Fruit fly (Drosophila melanogaster) whole organism, embryonic: ENCODE results near the gene CG42815.

Source experiments
- CG10147 ChIP-seq: fragments of 200-800 bp; sonication (Bioruptor generic); optimal IDR thresholded peaks from 2 replicates; lab custom pipeline; 2019; ENCODE audit warnings: missing biosample characterization, mild to moderate bottlenecking, missing genetic modification characterization, moderate library complexity
- CG10543 ChIP-seq: fragments of 200-800 bp; sonication (Bioruptor generic); optimal IDR thresholded peaks from 3 replicates; lab custom pipeline; 2017; ENCODE audit warnings: missing biosample characterization, mild to moderate bottlenecking, missing genetic modification characterization, moderate library complexity
- CG10979 ChIP-seq: fragments of 200-800 bp; sonication (Bioruptor generic); optimal IDR thresholded peaks from 2 replicates; lab custom pipeline; 2018; ENCODE audit warnings: missing biosample characterization, mild to moderate bottlenecking, missing genetic modification characterization, moderate library complexity
- CG11247 ChIP-seq: fragments of 200-800 bp; sonication (Bioruptor generic); IDR thresholded peaks from 2 replicates; pipeline ENCODE4 v1.3.6; 2022; ENCODE audit warnings: missing biosample characterization, missing genetic modification characterization
- CG12071 ChIP-seq: fragments of 200-800 bp; sonication (Bioruptor generic); optimal IDR thresholded peaks from 3 replicates; lab custom pipeline; 2018; ENCODE audit warnings: missing biosample characterization, mild to moderate bottlenecking, missing genetic modification characterization
- CG12391 ChIP-seq: fragments of 200-800 bp; sonication (Bioruptor generic); optimal IDR thresholded peaks from 3 replicates; lab custom pipeline; 2018; ENCODE audit warnings: missing biosample characterization, mild to moderate bottlenecking, missing genetic modification characterization, moderate library complexity
- CG12942 ChIP-seq: fragments of 200-800 bp; sonication (Bioruptor generic); optimal IDR thresholded peaks from 3 replicates; lab custom pipeline; 2016; ENCODE audit warnings: missing biosample characterization, missing genetic modification characterization
- CG13123 ChIP-seq: fragments of 200-800 bp; sonication (Bioruptor generic); optimal IDR thresholded peaks from 2 replicates; lab custom pipeline; 2016; ENCODE audit warnings: missing biosample characterization, missing genetic modification characterization
- CG13296 ChIP-seq: fragments of 200-800 bp; sonication (Bioruptor generic); optimal IDR thresholded peaks from 3 replicates; lab custom pipeline; 2018; ENCODE audit warnings: missing biosample characterization, mild to moderate bottlenecking, missing genetic modification characterization
- CG13894 ChIP-seq: fragments of 200-800 bp; sonication (Bioruptor generic); optimal IDR thresholded peaks from 3 replicates; lab custom pipeline; 2018; ENCODE audit warnings: missing biosample characterization, mild to moderate bottlenecking, missing genetic modification characterization, moderate library complexity
- CG14441 ChIP-seq: fragments of 200-800 bp; sonication (Bioruptor generic); IDR thresholded peaks from 2 replicates; pipeline ENCODE4 v1.3.6; 2022; ENCODE audit warnings: missing biosample characterization, missing genetic modification characterization
- CG1529 ChIP-seq: fragments of 200-800 bp; sonication (Bioruptor generic); optimal IDR thresholded peaks from 3 replicates; lab custom pipeline; 2018; ENCODE audit warnings: missing biosample characterization, missing genetic modification characterization
- CG15696 ChIP-seq: fragments of 200-800 bp; sonication (Bioruptor generic); optimal IDR thresholded peaks from 2 replicates; lab custom pipeline; 2019; ENCODE audit warnings: missing biosample characterization, mild to moderate bottlenecking, missing genetic modification characterization, moderate library complexity
- CG17361 ChIP-seq: fragments of 200-800 bp; sonication (Bioruptor generic); IDR thresholded peaks from 3 replicates; pipeline ENCODE4 v1.3.6; 2022; ENCODE audit warnings: missing biosample characterization, missing genetic modification characterization
- CG3838 ChIP-seq: fragments of 200-800 bp; sonication (Bioruptor generic); optimal IDR thresholded peaks from 3 replicates; lab custom pipeline; 2016; ENCODE audit warnings: missing biosample characterization, missing genetic modification characterization
- CG4404 ChIP-seq: fragments of 200-800 bp; sonication (Bioruptor generic); IDR thresholded peaks from 2 replicates; pipeline ENCODE4 v1.3.6; 2022; ENCODE audit warnings: missing biosample characterization, missing genetic modification characterization
- CG4820 ChIP-seq: fragments of 200-800 bp; sonication (Bioruptor generic); optimal IDR thresholded peaks from 3 replicates; lab custom pipeline; 2016; ENCODE audit warnings: missing biosample characterization, missing genetic modification characterization
- CG5180 ChIP-seq: fragments of 200-800 bp; sonication (Bioruptor generic); optimal IDR thresholded peaks from 3 replicates; lab custom pipeline; 2017; ENCODE audit warnings: missing biosample characterization, missing genetic modification characterization, mild to moderate bottlenecking, moderate library complexity, missing genetic modification reagents
- CG6765 ChIP-seq: fragments of 200-800 bp; sonication (Bioruptor generic); optimal IDR thresholded peaks from 3 replicates; lab custom pipeline; 2017; ENCODE audit warnings: missing biosample characterization, mild to moderate bottlenecking, missing genetic modification characterization
- CG8089 ChIP-seq: fragments of 200-800 bp; sonication (Bioruptor generic); optimal IDR thresholded peaks from 3 replicates; lab custom pipeline; 2016; ENCODE audit warnings: missing biosample characterization, missing genetic modification characterization
- CG8290 ChIP-seq, 3 experiments: fragments of 200-800 bp; sonication (Bioruptor generic); optimal IDR thresholded peaks; 2 replicates each; lab custom pipeline; 2016 to 2019; ENCODE audit warnings: missing biosample characterization in 3 of 3, missing genetic modification characterization in 3 of 3, mild to moderate bottlenecking in 2 of 3, moderate library complexity in 1 of 3
- CG8388 ChIP-seq: fragments of 200-800 bp; sonication (Bioruptor generic); optimal IDR thresholded peaks from 2 replicates; lab custom pipeline; 2019; ENCODE audit warnings: missing biosample characterization, mild to moderate bottlenecking, missing genetic modification characterization, moderate library complexity
- CG8924 ChIP-seq: fragments of 200-800 bp; optimal IDR thresholded peaks from 3 replicates; lab custom pipeline; 2019; ENCODE audit warnings: missing biosample characterization, mild to moderate bottlenecking, missing genetic modification characterization, moderate library complexity
- Deaf1 ChIP-seq: fragments of 200-800 bp; optimal IDR thresholded peaks from 3 replicates; lab custom pipeline; 2019; ENCODE audit warnings: missing biosample characterization, mild to moderate bottlenecking, missing genetic modification characterization, moderate library complexity
- Doc3 ChIP-seq: fragments of 200-800 bp; sonication (Bioruptor generic); IDR thresholded peaks from 3 replicates; pipeline ENCODE4 v1.3.6; 2022; ENCODE audit warnings: missing biosample characterization, missing genetic modification characterization; ENCODE audit not compliant: partially characterized antibody
- Fer1 ChIP-seq: fragments of 200-800 bp; sonication (Bioruptor generic); optimal IDR thresholded peaks from 2 replicates; lab custom pipeline; 2017; ENCODE audit warnings: missing biosample characterization, mild to moderate bottlenecking, missing genetic modification characterization
- MTF-1 ChIP-seq: fragments of 200-800 bp; sonication (Bioruptor generic); optimal IDR thresholded peaks from 2 replicates; lab custom pipeline; 2018; ENCODE audit warnings: missing biosample characterization, mild to moderate bottlenecking, missing genetic modification characterization, borderline replicate concordance
- Mes4 ChIP-seq: fragments of 200-800 bp; sonication (Bioruptor generic); optimal IDR thresholded peaks from 2 replicates; lab custom pipeline; 2016; ENCODE audit warnings: missing biosample characterization, missing genetic modification characterization
- NC2β ChIP-seq: fragments of 200-800 bp; sonication (Bioruptor generic); optimal IDR thresholded peaks from 2 replicates; lab custom pipeline; 2016; ENCODE audit warnings: missing biosample characterization, missing genetic modification characterization
- NFAT ChIP-seq: fragments of 200-800 bp; sonication (Bioruptor generic); IDR thresholded peaks from 2 replicates; pipeline ENCODE4 v1.3.6; 2022; ENCODE audit warnings: missing biosample characterization, missing genetic modification characterization
- Neu2 ChIP-seq: fragments of 200-800 bp; sonication (Bioruptor generic); optimal IDR thresholded peaks from 3 replicates; lab custom pipeline; 2016; ENCODE audit warnings: missing biosample characterization, missing genetic modification characterization, borderline replicate concordance
- Stat92E ChIP-seq, 3 experiments: fragments of >200 bp in 2 of 3; fragments of 200-800 bp in 1 of 3; sonication (Bioruptor generic) in 1 of 3; optimal IDR thresholded peaks; 2 replicates each; lab custom pipeline; 2017 to 2019; ENCODE audit warnings: missing biosample characterization in 3 of 3, missing genetic modification characterization in 3 of 3, mild to moderate bottlenecking in 1 of 3, moderate library complexity in 1 of 3
- ci ChIP-seq: fragments of 200-800 bp; sonication (Bioruptor generic); IDR thresholded peaks from 3 replicates; pipeline ENCODE4 v1.3.6; 2022; ENCODE audit warnings: missing biosample characterization, missing genetic modification characterization
- crp ChIP-seq, 2 experiments: fragments of 200-800 bp; sonication (Bioruptor generic); optimal IDR thresholded peaks; 2 replicates in 1 of 2; 3 replicates in 1 of 2; lab custom pipeline; 2017; ENCODE audit warnings: missing biosample characterization in 2 of 2, missing genetic modification characterization in 2 of 2, mild to moderate bottlenecking in 1 of 2, moderate library complexity in 1 of 2
- dan ChIP-seq: fragments of 200-800 bp; sonication (Bioruptor generic); IDR thresholded peaks from 2 replicates; pipeline ENCODE4 v1.3.6; 2022; ENCODE audit warnings: missing biosample characterization, missing genetic modification characterization
- eve ChIP-seq, 2 experiments: fragments of >200 bp; optimal IDR thresholded peaks; 2 replicates each; lab custom pipeline; 2017; ENCODE audit warnings: missing biosample characterization in 2 of 2, missing genetic modification characterization in 2 of 2
- fd64A ChIP-seq: fragments of 200-800 bp; sonication (Bioruptor generic); optimal IDR thresholded peaks from 3 replicates; lab custom pipeline; 2018; ENCODE audit warnings: missing biosample characterization, mild to moderate bottlenecking, missing genetic modification characterization
- fd96Cb ChIP-seq: fragments of 200-800 bp; sonication (Bioruptor generic); optimal IDR thresholded peaks from 2 replicates; lab custom pipeline; 2018; ENCODE audit warnings: missing biosample characterization, mild to moderate bottlenecking, missing genetic modification characterization, moderate library complexity
- gce ChIP-seq: fragments of 200-800 bp; sonication (Bioruptor generic); IDR thresholded peaks from 3 replicates; pipeline ENCODE4 v1.3.6; 2022; ENCODE audit warnings: missing biosample characterization, missing genetic modification characterization
- gsb ChIP-seq: fragments of 200-800 bp; sonication (Bioruptor generic); IDR thresholded peaks from 2 replicates; pipeline ENCODE4 v1.3.6; 2022; ENCODE audit warnings: missing biosample characterization, missing genetic modification characterization
- h ChIP-seq: fragments of >200 bp; optimal IDR thresholded peaks from 2 replicates; lab custom pipeline; 2017
- hbn ChIP-seq: fragments of 200-800 bp; sonication (Bioruptor generic); IDR thresholded peaks from 2 replicates; pipeline ENCODE4 v1.3.6; 2022; ENCODE audit warnings: missing biosample characterization, missing genetic modification characterization; ENCODE audit not compliant: partially characterized antibody
- klu ChIP-seq: fragments of 200-800 bp; sonication (Bioruptor generic); IDR thresholded peaks from 2 replicates; pipeline ENCODE4 v1.3.6; 2022; ENCODE audit warnings: missing biosample characterization, missing genetic modification characterization
- kni ChIP-seq: fragments of 200-800 bp; sonication (Bioruptor generic); optimal IDR thresholded peaks from 3 replicates; lab custom pipeline; 2017; ENCODE audit warnings: mild to moderate bottlenecking, missing biosample characterization, missing genetic modification reagents, missing genetic modification characterization
- pros ChIP-seq: fragments of 200-800 bp; sonication (Bioruptor generic); optimal IDR thresholded peaks from 3 replicates; lab custom pipeline; 2019; ENCODE audit warnings: missing biosample characterization, mild to moderate bottlenecking, missing genetic modification characterization, moderate library complexity
- row ChIP-seq: fragments of 200-800 bp; sonication (Bioruptor generic); IDR thresholded peaks from 3 replicates; pipeline ENCODE4 v1.3.6; 2022; ENCODE audit warnings: missing biosample characterization, missing genetic modification characterization
- sim ChIP-seq: fragments of 200-800 bp; sonication (Bioruptor generic); IDR thresholded peaks from 2 replicates; pipeline ENCODE4 v1.3.6; 2022; ENCODE audit warnings: missing biosample characterization, missing genetic modification characterization
- sima ChIP-seq: fragments of 200-800 bp; sonication (Bioruptor generic); optimal IDR thresholded peaks from 2 replicates; lab custom pipeline; 2016; ENCODE audit warnings: missing biosample characterization, missing genetic modification characterization
- sug ChIP-seq: fragments of 200-800 bp; optimal IDR thresholded peaks from 2 replicates; lab custom pipeline; 2019; ENCODE audit warnings: missing biosample characterization, mild to moderate bottlenecking, missing genetic modification characterization, moderate library complexity
- ttk ChIP-seq: fragments of 200-800 bp; sonication (Bioruptor generic); IDR thresholded peaks from 2 replicates; pipeline ENCODE4 v2.1.2; 2022; ENCODE audit warnings: missing biosample characterization, missing genetic modification characterization
- wor ChIP-seq: fragments of 200-800 bp; sonication (Bioruptor generic); IDR thresholded peaks from 2 replicates; pipeline ENCODE4 v1.3.6; 2022; ENCODE audit warnings: missing biosample characterization, missing genetic modification characterization

The CG42815 gene

dm6 chr3L:17802107-17802506 is 10.8 kb upstream of the CG42815 start, which contains the start of gene NUCB1 (continued):
- TF ChIP-seq gsb (GFP tag; lab: Robert Waterston, UW) (no peak), h (lab: Kevin White, UChicago) (no peak), CG11247 (GFP tag; lab: Robert Waterston, UW) (no peak), NFAT (GFP tag; lab: Robert Waterston, UW) (no peak), Fer1 (GFP tag; lab: Kevin White, UChicago) (no peak), sug (tag; lab: Kevin White, UChicago) (no peak), Stat92E (GFP tag; optimal IDR thresholded peaks at IDR 0.05; lab: Kevin White, UChicago) (peak in 1 of 3 experiments; percentile 23), CG1529 (GFP tag; lab: Kevin White, UChicago) (no peak), gce (GFP tag; lab: Robert Waterston, UW) (no peak), CG10979 (peak; percentile 18), ttk (GFP tag; lab: Robert Waterston, UW) (no peak), CG8388 (no peak), CG5180 (GFP tag; lab: Kevin White, UChicago) (no peak), NC2β (GFP tag; lab: Kevin White, UChicago) (peak; percentile 40), Doc3 (GFP tag; lab: Robert Waterston, UW) (no peak), fd96Cb (tag; lab: Kevin White, UChicago) (no peak), CG12071 (GFP tag; lab: Kevin White, UChicago) (no peak), fd64A (GFP tag; lab: Kevin White, UChicago) (no peak), eve (GFP tag; optimal IDR thresholded peaks at IDR 0.05; lab: Kevin White, UChicago) (no peak), CG6765 (peak; percentile 16), CG14441 (GFP tag; lab: Robert Waterston, UW) (no peak), MTF-1 (GFP tag; lab: Kevin White, UChicago) (peak; percentile 36), CG10147 (GFP tag; lab: Kevin White, UChicago) (no peak), CG12942 (GFP tag; lab: Kevin White, UChicago) (no peak), CG8924 (tag; lab: Kevin White, UChicago) (peak; percentile 48), CG3838 (GFP tag; lab: Kevin White, UChicago) (no peak), CG15696 (tag; lab: Kevin White, UChicago) (peak; percentile 0), CG13123 (no peak), CG4404 (GFP tag; lab: Robert Waterston, UW) (no peak), CG10543 (GFP tag; lab: Kevin White, UChicago) (no peak), Neu2 (no peak), pros (no peak), Mes4 (GFP tag; lab: Kevin White, UChicago) (no peak), wor (GFP tag; lab: Robert Waterston, UW) (no peak), row (GFP tag; lab: Robert Waterston, UW) (peak; percentile 97), ci (GFP tag; lab: Robert Waterston, UW) (peak; percentile 60), hbn (GFP tag; lab: Robert Waterston, UW) (no peak), CG4820 (GFP tag; lab: Kevin White, UChicago) (peak; percentile 7), kni (GFP tag; lab: Kevin White, UChicago) (no peak), Deaf1 (tag; lab: Kevin White, UChicago) (no peak), sima (GFP tag; lab: Kevin White, UChicago) (no peak), sim (GFP tag; lab: Robert Waterston, UW) (no peak), crp (GFP tag; optimal IDR thresholded peaks at IDR 0.05; lab: Kevin White, UChicago) (peak in 1 of 2 experiments; percentile 87), CG13296 (no peak), CG13894 (tag; lab: Kevin White, UChicago) (no peak), klu (no peak), CG8089 (GFP tag; lab: Kevin White, UChicago) (peak; percentile 7), CG17361 (GFP tag; lab: Robert Waterston, UW) (no peak), CG8290 (GFP tag; optimal IDR thresholded peaks at IDR 0.05; lab: Kevin White, UChicago) (peak; percentile 20), CG8290 (tag; optimal IDR thresholded peaks at IDR 0.05; lab: Kevin White, UChicago) (peak in 1 of 2 experiments; percentile 89), CG12391 (tag; lab: Kevin White, UChicago) (peak; percentile 59), dan (GFP tag; lab: Robert Waterston, UW) (no peak)
